Worm (Caenorhabditis elegans) whole organism, mixed stage, embryonic: ENCODE data around the gene C05B5.16.

Experiments used
- M03D4.4 ChIP-seq: sonication (generic microtip); optimal IDR thresholded peaks from 2 replicates; lab custom pipeline; 2017; ENCODE audit warnings: mild to moderate bottlenecking, missing genetic modification characterization, missing compliant biosample characterization
- bed-3 ChIP-seq: fragments of 200-800 bp; sonication (Bioruptor generic); optimal IDR thresholded peaks from 3 replicates; lab custom pipeline; 2018; ENCODE audit warnings: mild to moderate bottlenecking, missing genetic modification characterization, moderate library complexity, missing compliant biosample characterization
- blmp-1 ChIP-seq: fragments of 150-350 bp; optimal IDR thresholded peaks from 2 replicates; lab custom pipeline; 2014; ENCODE audit warnings: missing biosample characterization, missing genetic modification characterization
- ceh-39 ChIP-seq: fragments of 150-350 bp; optimal IDR thresholded peaks from 2 replicates; lab custom pipeline; 2014; ENCODE audit warnings: missing biosample characterization, missing genetic modification characterization
- ceh-43 ChIP-seq: fragments of 200-800 bp; sonication (Bioruptor generic); optimal IDR thresholded peaks from 2 replicates; lab custom pipeline; 2018; ENCODE audit warnings: mild to moderate bottlenecking, missing genetic modification characterization, moderate library complexity, missing compliant biosample characterization
- ceh-83 ChIP-seq: fragments of 200-800 bp; sonication (Bioruptor generic); optimal IDR thresholded peaks from 2 replicates; lab custom pipeline; 2018; ENCODE audit warnings: mild to moderate bottlenecking, missing genetic modification characterization, missing compliant biosample characterization
- ces-1 ChIP-seq: fragments of 150-350 bp; optimal IDR thresholded peaks from 2 replicates; lab custom pipeline; 2014; ENCODE audit warnings: missing biosample characterization, missing genetic modification reagents, missing genetic modification characterization
- cnd-1 ChIP-seq: fragments of 200-800 bp; sonication (Bioruptor generic); optimal IDR thresholded peaks from 2 replicates; lab custom pipeline; 2018; ENCODE audit warnings: mild to moderate bottlenecking, missing genetic modification characterization, missing compliant biosample characterization
- drap-1 ChIP-seq: fragments of 200-800 bp; sonication (Bioruptor generic); optimal IDR thresholded peaks from 3 replicates; lab custom pipeline; 2018; ENCODE audit warnings: mild to moderate bottlenecking, missing genetic modification characterization, missing compliant biosample characterization
- elt-1 ChIP-seq: sonication (generic microtip); optimal IDR thresholded peaks from 2 replicates; lab custom pipeline; 2017; ENCODE audit warnings: missing genetic modification characterization, mild to moderate bottlenecking, missing compliant biosample characterization, antibody characterized with exemption, moderate library complexity, borderline replicate concordance; ENCODE audit not compliant: insufficient read depth
- elt-3 ChIP-seq: fragments of 150-350 bp; optimal IDR thresholded peaks from 2 replicates; lab custom pipeline; 2014; ENCODE audit warnings: missing biosample characterization, missing genetic modification characterization
- flh-1 ChIP-seq: fragments of 200-800 bp; sonication (Bioruptor generic); optimal IDR thresholded peaks from 2 replicates; lab custom pipeline; 2018; ENCODE audit warnings: mild to moderate bottlenecking, missing genetic modification characterization, moderate library complexity, missing compliant biosample characterization
- ham-2 ChIP-seq: fragments of 200-800 bp; sonication (Bioruptor generic); optimal IDR thresholded peaks from 2 replicates; lab custom pipeline; 2018; ENCODE audit warnings: mild to moderate bottlenecking, missing genetic modification characterization, missing compliant biosample characterization
- hlh-1 ChIP-seq: fragments of 150-350 bp; optimal IDR thresholded peaks from 2 replicates; lab custom pipeline; 2014; ENCODE audit warnings: missing biosample characterization, missing genetic modification reagents, missing genetic modification characterization
- lin-13 ChIP-seq: fragments of 150-350 bp; optimal IDR thresholded peaks from 2 replicates; lab custom pipeline; 2014; ENCODE audit warnings: missing biosample characterization, missing genetic modification characterization
- lsy-2 ChIP-seq: fragments of 150-350 bp; optimal IDR thresholded peaks from 2 replicates; lab custom pipeline; 2014; ENCODE audit warnings: missing biosample characterization, missing genetic modification characterization
- mab-5 ChIP-seq: fragments of 150-350 bp; optimal IDR thresholded peaks from 2 replicates; lab custom pipeline; 2014; ENCODE audit warnings: missing biosample characterization, missing genetic modification characterization
- mep-1 ChIP-seq: fragments of 150-350 bp; optimal IDR thresholded peaks from 2 replicates; lab custom pipeline; 2017; ENCODE audit warnings: missing biosample characterization, missing genetic modification reagents, missing genetic modification characterization, inconsistent platforms
- mls-2 ChIP-seq: sonication (generic microtip); optimal IDR thresholded peaks from 2 replicates; lab custom pipeline; 2016; ENCODE audit warnings: mild to moderate bottlenecking, missing genetic modification characterization, moderate library complexity, missing compliant biosample characterization
- nhr-12 ChIP-seq: fragments of 150-350 bp; optimal IDR thresholded peaks from 2 replicates; lab custom pipeline; 2014; ENCODE audit warnings: missing biosample characterization, missing genetic modification characterization
- nhr-2 ChIP-seq: fragments of 150-350 bp; optimal IDR thresholded peaks from 2 replicates; lab custom pipeline; 2014; ENCODE audit warnings: missing biosample characterization, missing genetic modification characterization
- nhr-237 ChIP-seq: fragments of 150-350 bp; optimal IDR thresholded peaks from 2 replicates; lab custom pipeline; 2014; ENCODE audit warnings: missing biosample characterization, missing genetic modification characterization
- nhr-76 ChIP-seq: sonication (generic microtip); optimal IDR thresholded peaks from 2 replicates; lab custom pipeline; 2017; ENCODE audit warnings: missing biosample characterization, missing genetic modification characterization
- pha-4 ChIP-seq: fragments of 150-350 bp; optimal IDR thresholded peaks from 2 replicates; lab custom pipeline; 2018; ENCODE audit warnings: missing biosample characterization, missing genetic modification reagents, missing genetic modification characterization
- sem-2 ChIP-seq: fragments of 200-800 bp; sonication (Bioruptor generic); optimal IDR thresholded peaks from 2 replicates; lab custom pipeline; 2018; ENCODE audit warnings: mild to moderate bottlenecking, missing genetic modification characterization, missing compliant biosample characterization
- snpc-4 ChIP-seq: fragments of 150-350 bp; optimal IDR thresholded peaks from 2 replicates; lab custom pipeline; 2014; ENCODE audit warnings: missing biosample characterization, missing genetic modification characterization
- sptf-1 ChIP-seq: sonication (generic microtip); optimal IDR thresholded peaks from 2 replicates; lab custom pipeline; 2017; ENCODE audit warnings: mild to moderate bottlenecking, missing genetic modification characterization, moderate library complexity, missing compliant biosample characterization
- tbx-8 ChIP-seq: fragments of 200-800 bp; sonication (Bioruptor generic); optimal IDR thresholded peaks from 2 replicates; lab custom pipeline; 2018; ENCODE audit warnings: mild to moderate bottlenecking, missing genetic modification characterization, moderate library complexity, missing compliant biosample characterization
- unc-120 ChIP-seq: sonication (generic microtip); optimal IDR thresholded peaks from 2 replicates; lab custom pipeline; 2017; ENCODE audit warnings: missing genetic modification characterization, missing compliant biosample characterization; ENCODE audit not compliant: poor library complexity, severe bottlenecking
- unc-39 ChIP-seq: fragments of 150-350 bp; optimal IDR thresholded peaks from 2 replicates; lab custom pipeline; 2014; ENCODE audit warnings: missing biosample characterization, missing genetic modification characterization
- unc-62 ChIP-seq: fragments of 150-350 bp; optimal IDR thresholded peaks from 2 replicates; lab custom pipeline; 2014; ENCODE audit warnings: missing biosample characterization, missing genetic modification reagents, missing genetic modification characterization
- zip-8 ChIP-seq: fragments of 150-350 bp; optimal IDR thresholded peaks from 2 replicates; lab custom pipeline; 2014; ENCODE audit warnings: missing biosample characterization, missing genetic modification characterization

Gene C05B5.16

DNA sequence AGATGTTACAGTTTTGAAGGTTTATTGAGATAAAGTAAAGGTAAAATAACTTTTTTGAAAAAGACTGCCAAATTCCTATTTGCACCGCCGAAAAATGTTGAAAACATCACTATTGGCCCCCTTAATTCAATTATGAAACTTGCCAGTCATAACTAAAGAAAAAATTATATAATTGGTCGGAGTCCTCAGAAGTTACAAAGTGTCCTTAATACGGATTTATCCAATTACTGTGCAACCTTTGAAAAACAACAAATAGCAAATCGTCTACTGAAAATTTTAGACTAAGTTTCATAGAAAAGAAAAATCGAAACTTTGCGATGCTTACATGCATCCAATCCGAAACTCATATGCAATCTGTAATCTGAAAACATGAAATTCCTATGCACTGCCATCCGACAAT lies 27.6 kb upstream of the C05B5.16 start:
- TF ChIP-seq ham-2 (no peak), ceh-43 (GFP tag; lab: Kevin White, UChicago) (no peak), bed-3 (GFP tag; lab: Kevin White, UChicago) (no peak), unc-62 (no peak), nhr-76 (tag; lab: Kevin White, UChicago) (no peak), lin-13 (tag; lab: Kevin White, UChicago) (no peak), blmp-1 (tag; lab: Kevin White, UChicago) (no peak), drap-1 (GFP tag; lab: Kevin White, UChicago) (no peak), ces-1 (GFP tag; lab: Kevin White, UChicago) (no peak), mls-2 (tag; lab: Kevin White, UChicago) (no peak), unc-39 (tag; lab: Kevin White, UChicago) (no peak), elt-1 (tag; lab: Kevin White, UChicago) (no peak), ceh-39 (tag; lab: Kevin White, UChicago) (no peak), cnd-1 (tag; lab: Kevin White, UChicago) (no peak), lsy-2 (no peak)

DNA sequence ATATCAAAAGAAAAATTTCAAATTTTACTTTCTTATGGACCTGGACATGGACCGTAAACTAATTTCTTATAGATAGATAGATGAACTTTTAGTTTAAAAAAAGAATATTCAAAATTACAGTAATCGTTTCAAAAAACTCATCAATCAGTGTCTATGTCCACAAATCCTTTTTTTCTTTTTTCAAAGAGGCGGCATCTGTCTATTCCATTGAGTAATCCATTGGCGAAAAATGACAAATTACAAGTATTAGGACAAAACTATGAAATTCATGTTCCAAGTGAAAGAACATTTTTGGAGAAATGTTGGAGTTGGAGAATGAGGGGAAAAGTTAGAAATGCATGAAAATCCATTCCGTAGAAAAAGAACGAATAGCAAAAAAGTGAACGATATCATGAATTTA lies 26.7 kb upstream of the C05B5.16 start:
- TF ChIP-seq M03D4.4 (tag; lab: Kevin White, UChicago) (no peak), mls-2 (tag; lab: Kevin White, UChicago) (no peak), tbx-8 (GFP tag; lab: Kevin White, UChicago) (no peak), unc-62 (no peak), mab-5 (tag; lab: Kevin White, UChicago) (no peak), ceh-83 (GFP tag; lab: Kevin White, UChicago) (no peak), elt-1 (tag; lab: Kevin White, UChicago) (no peak), sem-2 (GFP tag; lab: Kevin White, UChicago) (no peak)

DNA sequence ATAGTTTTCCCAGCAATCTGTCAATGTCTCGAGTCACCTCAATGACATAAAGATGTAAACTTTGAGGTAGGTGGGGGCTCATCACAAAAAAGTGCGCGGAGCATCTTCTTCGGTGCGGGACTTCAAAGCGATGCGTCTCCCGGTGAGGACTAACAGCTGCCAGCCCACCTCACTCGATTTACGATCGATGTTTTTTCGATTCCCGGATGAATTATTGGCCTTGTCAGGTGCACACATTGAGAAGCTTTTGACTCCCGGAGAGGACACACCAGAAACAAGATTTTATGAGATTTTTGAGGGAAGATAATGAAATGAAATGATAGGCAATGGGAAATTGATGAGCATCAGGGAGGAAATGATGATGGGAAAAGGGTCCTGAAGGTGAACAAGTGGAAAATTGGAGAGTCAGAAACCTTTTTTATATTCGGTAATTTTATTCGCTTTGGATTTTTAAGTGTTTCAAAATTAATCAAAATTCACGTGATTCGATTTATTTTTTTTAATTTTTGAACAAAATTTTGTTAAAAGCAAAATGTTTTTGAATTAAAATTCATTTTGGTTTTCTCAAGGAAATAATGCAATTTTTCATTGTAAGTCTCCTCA lies 25.3 kb upstream of the C05B5.16 start, which contains the start of gene C05B5.12:
Gene C05B5.12 (plus strand): TSS at position 553 of the 603 bp plus-strand sequence.
- no peak for TF ChIP-seq mep-1
- peak; percentile 81 for TF ChIP-seq unc-62
- TF ChIP-seq blmp-1 (tag; lab: Kevin White, UChicago) = no peak
- no peak for TF ChIP-seq nhr-12 (tag; lab: Kevin White, UChicago)
- TF ChIP-seq hlh-1 = peak; percentile 92
- TF ChIP-seq nhr-76 (tag; lab: Kevin White, UChicago) = no peak
- TF ChIP-seq flh-1 = no peak
- no peak for TF ChIP-seq elt-3 (tag; lab: Kevin White, UChicago)
- no peak for TF ChIP-seq nhr-237 (tag; lab: Kevin White, UChicago)
- no peak for TF ChIP-seq sptf-1 (tag; lab: Kevin White, UChicago)
- no peak for TF ChIP-seq ces-1 (GFP tag; lab: Kevin White, UChicago)
- no peak for TF ChIP-seq ceh-43 (GFP tag; lab: Kevin White, UChicago)
- TF ChIP-seq mab-5 (tag; lab: Kevin White, UChicago) = peak; percentile 7
- peak; percentile 88 for TF ChIP-seq unc-120 (tag; lab: Kevin White, UChicago)
- no peak for TF ChIP-seq M03D4.4 (tag; lab: Kevin White, UChicago)

DNA sequence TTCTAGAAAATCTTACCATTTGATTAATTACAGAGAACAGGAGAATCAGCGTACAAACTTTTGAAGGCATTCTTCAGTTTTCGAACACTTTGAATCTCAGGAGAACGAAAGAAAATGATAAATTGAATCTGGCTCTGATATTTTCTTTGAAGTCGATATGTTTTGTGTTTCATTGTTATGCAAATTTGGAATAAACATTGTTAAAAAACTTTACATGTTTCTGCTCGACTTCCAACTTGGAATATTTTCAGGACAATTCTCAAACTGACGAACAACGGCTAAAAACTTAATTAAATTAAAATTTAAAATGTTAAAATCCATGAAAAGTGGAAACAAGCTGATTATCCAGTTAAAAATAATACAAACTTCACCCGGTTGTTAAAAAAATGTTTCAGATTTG lies 23.9 kb upstream of the C05B5.16 start, which contains the start of gene C05B5.1:
Gene C05B5.1 (minus strand): TSS at position 101 of the 400 bp plus-strand sequence.
- no peak for TF ChIP-seq ces-1 (GFP tag; lab: Kevin White, UChicago)
- TF ChIP-seq nhr-2 (tag; lab: Kevin White, UChicago) = no peak
- TF ChIP-seq cnd-1 (tag; lab: Kevin White, UChicago) = no peak
- TF ChIP-seq unc-62 = no peak
- no peak for TF ChIP-seq bed-3 (GFP tag; lab: Kevin White, UChicago)
- TF ChIP-seq sem-2 (GFP tag; lab: Kevin White, UChicago) = no peak
- TF ChIP-seq lsy-2 = no peak
- no peak for TF ChIP-seq ceh-43 (GFP tag; lab: Kevin White, UChicago)
- no peak for TF ChIP-seq flh-1
- no peak for TF ChIP-seq ceh-83 (GFP tag; lab: Kevin White, UChicago)
- no peak for TF ChIP-seq pha-4 (tag; lab: Kevin White, UChicago)
- TF ChIP-seq sptf-1 (tag; lab: Kevin White, UChicago) = no peak
- no peak for TF ChIP-seq zip-8 (tag; lab: Kevin White, UChicago)
- no peak for TF ChIP-seq M03D4.4 (tag; lab: Kevin White, UChicago)
- no peak for TF ChIP-seq unc-39 (tag; lab: Kevin White, UChicago)
- no peak for TF ChIP-seq unc-120 (tag; lab: Kevin White, UChicago)
- TF ChIP-seq snpc-4 (tag; lab: Kevin White, UChicago) = no peak
- TF ChIP-seq mep-1 = no peak
- TF ChIP-seq mab-5 (tag; lab: Kevin White, UChicago) = no peak
- TF ChIP-seq tbx-8 (GFP tag; lab: Kevin White, UChicago) = no peak
